Worm (Caenorhabditis elegans) whole organism, L1 larva: Measurements from ENCODE around the gene F26F2.11.

ENCODE experiments used
- C04F5.9 ChIP-seq: sonication (generic microtip); optimal IDR thresholded peaks from 2 replicates; lab custom pipeline; 2016; ENCODE audit warnings: missing genetic modification characterization, missing compliant biosample characterization
- C16A3.4 ChIP-seq: fragments of 150-350 bp; optimal IDR thresholded peaks from 2 replicates; lab custom pipeline; 2014; ENCODE audit warnings: missing biosample characterization, missing genetic modification characterization
- C34B4.2 ChIP-seq: sonication (generic microtip); optimal IDR thresholded peaks from 2 replicates; lab custom pipeline; 2017; ENCODE audit warnings: mild to moderate bottlenecking, missing genetic modification characterization, missing compliant biosample characterization
- aha-1 ChIP-seq: fragments of 150-350 bp; optimal IDR thresholded peaks from 2 replicates; lab custom pipeline; 2014; ENCODE audit warnings: missing biosample characterization, missing genetic modification characterization
- alr-1 ChIP-seq: fragments of 200-800 bp; sonication (Bioruptor generic); optimal IDR thresholded peaks from 2 replicates; lab custom pipeline; 2018; ENCODE audit warnings: borderline replicate concordance, mild to moderate bottlenecking, missing genetic modification characterization, missing compliant biosample characterization
- ama-1 ChIP-seq: fragments of 150-350 bp; optimal IDR thresholded peaks from 2 replicates; lab custom pipeline; 2014
- blmp-1 ChIP-seq: fragments of 150-350 bp; optimal IDR thresholded peaks from 2 replicates; lab custom pipeline; 2014; ENCODE audit warnings: missing biosample characterization, missing genetic modification characterization
- ceh-8 ChIP-seq: fragments of 200-800 bp; sonication (Bioruptor generic); optimal IDR thresholded peaks from 2 replicates; lab custom pipeline; 2018; ENCODE audit warnings: mild to moderate bottlenecking, missing genetic modification characterization, moderate library complexity, missing compliant biosample characterization
- ceh-88 ChIP-seq: fragments of 200-800 bp; sonication (Bioruptor generic); IDR thresholded peaks from 2 replicates; pipeline ENCODE4 v1.3.6; 2022; ENCODE audit warnings: missing genetic modification characterization, missing compliant biosample characterization
- ceh-90 ChIP-seq: sonication (generic microtip); optimal IDR thresholded peaks from 2 replicates; lab custom pipeline; 2016; ENCODE audit warnings: missing genetic modification characterization, missing compliant biosample characterization
- ces-1 ChIP-seq: fragments of 150-350 bp; optimal IDR thresholded peaks from 2 replicates; lab custom pipeline; 2014; ENCODE audit warnings: missing biosample characterization, missing genetic modification reagents, missing genetic modification characterization
- dsc-1 ChIP-seq: sonication (generic microtip); optimal IDR thresholded peaks from 2 replicates; lab custom pipeline; 2016; ENCODE audit warnings: mild to moderate bottlenecking, missing genetic modification characterization, missing compliant biosample characterization
- efl-1 ChIP-seq, 4 experiments: fragments of 150-350 bp; optimal IDR thresholded peaks in 3 of 4; peaks in 1 of 4; 1 replicate in 1 of 4; 2 replicates in 3 of 4; lab custom pipeline; 2014; ENCODE audit warnings: missing biosample characterization in 2 of 4, missing genetic modification characterization in 2 of 4, missing genetic modification reagents in 2 of 4
- elt-3 ChIP-seq, 6 experiments: fragments of 150-350 bp in 1 of 6; sonication (generic microtip); optimal IDR thresholded peaks; 2 replicates each; lab custom pipeline; 2017 to 2018; ENCODE audit warnings: missing biosample characterization in 6 of 6, missing genetic modification characterization in 6 of 6, inconsistent platforms in 1 of 6
- fkh-4 ChIP-seq: sonication (generic microtip); optimal IDR thresholded peaks from 2 replicates; lab custom pipeline; 2016; ENCODE audit warnings: missing compliant biosample characterization, missing genetic modification characterization, borderline replicate concordance
- fkh-8 ChIP-seq: sonication (generic microtip); optimal IDR thresholded peaks from 2 replicates; lab custom pipeline; 2016; ENCODE audit warnings: mild to moderate bottlenecking, missing genetic modification characterization, missing compliant biosample characterization
- fos-1 ChIP-seq: fragments of 150-350 bp; optimal IDR thresholded peaks from 2 replicates; lab custom pipeline; 2014; ENCODE audit warnings: missing biosample characterization, missing genetic modification characterization
- hpl-2 ChIP-seq: fragments of 150-350 bp; optimal IDR thresholded peaks from 2 replicates; lab custom pipeline; 2014; ENCODE audit warnings: missing biosample characterization, missing genetic modification reagents, missing genetic modification characterization
- irx-1 ChIP-seq: sonication (generic microtip); optimal IDR thresholded peaks from 2 replicates; lab custom pipeline; 2016; ENCODE audit warnings: missing genetic modification characterization, missing compliant biosample characterization
- isw-1 ChIP-seq: fragments of 200-800 bp; sonication (Bioruptor generic); IDR thresholded peaks from 2 replicates; pipeline ENCODE4 v1.3.6; 2022; ENCODE audit warnings: missing genetic modification characterization, missing compliant biosample characterization
- lin-15B ChIP-seq: fragments of 150-350 bp; sonication (generic microtip); optimal IDR thresholded peaks from 3 replicates; lab custom pipeline; 2014; ENCODE audit warnings: missing biosample characterization, missing genetic modification characterization
- lin-35 ChIP-seq, 2 experiments: fragments of 150-350 bp; optimal IDR thresholded peaks; 2 replicates each; lab custom pipeline; 2014; ENCODE audit warnings: missing biosample characterization in 2 of 2, missing genetic modification characterization in 2 of 2, missing genetic modification reagents in 2 of 2
- lin-39 ChIP-seq: fragments of 150-350 bp; optimal IDR thresholded peaks from 2 replicates; lab custom pipeline; 2014; ENCODE audit warnings: missing biosample characterization, missing genetic modification reagents, missing genetic modification characterization
- mdl-1 ChIP-seq, 2 experiments: fragments of 150-350 bp; optimal IDR thresholded peaks; 2 replicates each; lab custom pipeline; 2014 to 2017; ENCODE audit warnings: missing biosample characterization in 2 of 2, missing genetic modification characterization in 2 of 2, inconsistent platforms in 1 of 2
- mef-2 ChIP-seq: fragments of 150-350 bp; optimal IDR thresholded peaks from 2 replicates; lab custom pipeline; 2014; ENCODE audit warnings: missing biosample characterization, missing genetic modification characterization
- nhr-12 ChIP-seq: sonication (generic microtip); optimal IDR thresholded peaks from 2 replicates; lab custom pipeline; 2017; ENCODE audit warnings: missing biosample characterization, missing genetic modification characterization
- nhr-19 ChIP-seq: fragments of 200-800 bp; sonication (Bioruptor generic); conservative IDR thresholded peaks from 2 replicates; pipeline ENCODE4 v1.3.6; 2022; ENCODE audit warnings: missing genetic modification characterization, missing compliant biosample characterization
- nhr-20 ChIP-seq: sonication (generic microtip); optimal IDR thresholded peaks from 2 replicates; lab custom pipeline; 2016; ENCODE audit warnings: mild to moderate bottlenecking, missing genetic modification characterization, missing compliant biosample characterization
- nhr-28 ChIP-seq: fragments of 150-350 bp; optimal IDR thresholded peaks from 2 replicates; lab custom pipeline; 2014; ENCODE audit warnings: missing biosample characterization, missing genetic modification characterization
- nhr-71 ChIP-seq: sonication (generic microtip); optimal IDR thresholded peaks from 2 replicates; lab custom pipeline; 2016; ENCODE audit warnings: mild to moderate bottlenecking, missing genetic modification characterization, moderate library complexity, missing compliant biosample characterization
- nhr-76 ChIP-seq: sonication (generic microtip); optimal IDR thresholded peaks from 2 replicates; lab custom pipeline; 2017; ENCODE audit warnings: missing biosample characterization, missing genetic modification characterization
- nhr-84 ChIP-seq: sonication (generic microtip); optimal IDR thresholded peaks from 2 replicates; lab custom pipeline; 2017; ENCODE audit warnings: missing biosample characterization, missing genetic modification characterization
- pag-3 ChIP-seq: sonication (generic microtip); optimal IDR thresholded peaks from 2 replicates; lab custom pipeline; 2017; ENCODE audit warnings: missing genetic modification characterization, mild to moderate bottlenecking, missing compliant biosample characterization, antibody characterized with exemption, borderline replicate concordance; ENCODE audit not compliant: insufficient read depth
- pax-3 ChIP-seq: fragments of 200-800 bp; sonication (Bioruptor generic); optimal IDR thresholded peaks from 2 replicates; lab custom pipeline; 2018; ENCODE audit warnings: mild to moderate bottlenecking, missing genetic modification characterization, moderate library complexity, missing compliant biosample characterization
- snu-23 ChIP-seq: sonication (generic microtip); optimal IDR thresholded peaks from 2 replicates; lab custom pipeline; 2016; ENCODE audit warnings: missing genetic modification characterization, missing compliant biosample characterization
- sptf-1 ChIP-seq: fragments of 150-350 bp; optimal IDR thresholded peaks from 2 replicates; lab custom pipeline; 2014; ENCODE audit warnings: missing biosample characterization, missing genetic modification characterization
- sup-37 ChIP-seq: fragments of 200-800 bp; sonication (Bioruptor generic); optimal IDR thresholded peaks from 2 replicates; lab custom pipeline; 2018; ENCODE audit warnings: mild to moderate bottlenecking, missing genetic modification characterization, missing compliant biosample characterization
- swsn-7 ChIP-seq: sonication (generic microtip); optimal IDR thresholded peaks from 2 replicates; lab custom pipeline; 2016; ENCODE audit warnings: missing genetic modification characterization, missing compliant biosample characterization
- tbx-2 ChIP-seq: sonication (generic microtip); optimal IDR thresholded peaks from 2 replicates; lab custom pipeline; 2016; ENCODE audit warnings: missing genetic modification characterization, missing compliant biosample characterization
- unc-30 ChIP-seq: sonication (generic microtip); optimal IDR thresholded peaks from 2 replicates; lab custom pipeline; 2017; ENCODE audit warnings: missing biosample characterization, missing genetic modification characterization
- unc-86 ChIP-seq: sonication (generic microtip); optimal IDR thresholded peaks from 2 replicates; lab custom pipeline; 2016; ENCODE audit warnings: missing genetic modification characterization, missing compliant biosample characterization
- unc-98 ChIP-seq: fragments of 200-800 bp; sonication (Bioruptor generic); IDR thresholded peaks from 2 replicates; pipeline ENCODE4 v1.3.6; 2022; ENCODE audit warnings: missing genetic modification characterization, missing compliant biosample characterization
- xbp-1 ChIP-seq: sonication (generic microtip); optimal IDR thresholded peaks from 2 replicates; lab custom pipeline; 2016; ENCODE audit warnings: missing genetic modification characterization, missing compliant biosample characterization
- zag-1 ChIP-seq: fragments of 150-350 bp; optimal IDR thresholded peaks from 2 replicates; lab custom pipeline; 2014; ENCODE audit warnings: missing biosample characterization, missing genetic modification characterization
- ztf-11 ChIP-seq, 2 experiments: sonication (generic microtip); optimal IDR thresholded peaks; 2 replicates each; lab custom pipeline; 2016 to 2017; ENCODE audit warnings: missing genetic modification characterization in 2 of 2, missing biosample characterization in 1 of 2, missing compliant biosample characterization in 1 of 2
- ztf-4 ChIP-seq: fragments of 150-350 bp; optimal IDR thresholded peaks from 2 replicates; lab custom pipeline; 2014; ENCODE audit warnings: missing biosample characterization, missing genetic modification characterization

Gene F26F2.11

DNA sequence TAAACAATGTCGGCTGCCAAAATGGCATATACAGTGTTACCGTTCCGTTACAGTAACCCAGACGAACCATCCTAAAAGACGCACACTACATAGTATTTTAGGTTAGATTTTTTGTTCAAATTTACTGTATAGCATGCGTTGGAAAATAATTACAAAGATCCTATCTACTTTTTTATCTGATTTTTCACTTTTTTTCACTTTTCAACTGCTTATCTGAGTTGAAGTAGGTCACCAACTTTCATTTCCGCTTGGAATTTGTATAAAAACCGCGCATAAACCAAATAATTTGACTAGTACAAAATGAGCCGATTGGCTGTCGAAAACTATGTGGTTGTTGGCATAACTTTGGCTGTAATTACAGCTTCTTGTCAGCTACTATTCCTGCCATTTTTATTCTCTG lies 4.2 kb upstream of the F26F2.11 start, which contains the start of gene col-163:
TSS of gene col-163 (plus strand) at position 301 of the 400 bp plus-strand sequence.
- TF ChIP-seq nhr-19 (no peak), blmp-1 (peak; percentile 50), tbx-2 (no peak)

DNA sequence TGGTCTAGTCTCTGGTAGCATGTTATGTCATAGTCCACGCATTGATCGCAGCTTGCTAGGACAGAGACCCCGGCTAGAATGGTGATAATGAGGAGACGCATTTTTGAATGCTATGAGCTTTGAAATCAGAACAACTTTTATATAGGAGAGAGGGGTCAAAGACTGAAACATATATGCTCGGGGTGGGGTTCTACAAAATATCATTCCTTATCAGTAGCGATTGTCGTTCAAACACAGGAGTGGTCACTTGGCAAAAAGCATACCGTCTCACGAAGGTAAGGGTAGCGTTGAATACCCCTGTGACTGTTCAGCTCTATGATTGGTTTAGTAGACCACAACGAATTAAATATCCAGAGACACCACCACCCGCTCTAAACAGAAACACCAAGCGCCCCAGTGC lies 1.5 kb upstream of the F26F2.11 start, which contains the start of gene F46B3.1:
TSS of gene F46B3.1 (minus strand) at position 101 of the 400 bp plus-strand sequence.
- TF ChIP-seq zag-1 (tag; lab: Kevin White, UChicago) = no peak
- no peak for TF ChIP-seq alr-1 (tag; lab: Kevin White, UChicago)
- TF ChIP-seq nhr-76 (tag; lab: Kevin White, UChicago) = no peak
- TF ChIP-seq fkh-4 (tag; lab: Kevin White, UChicago) = no peak
- TF ChIP-seq unc-98 (GFP tag; lab: Robert Waterston, UW) = no peak

DNA sequence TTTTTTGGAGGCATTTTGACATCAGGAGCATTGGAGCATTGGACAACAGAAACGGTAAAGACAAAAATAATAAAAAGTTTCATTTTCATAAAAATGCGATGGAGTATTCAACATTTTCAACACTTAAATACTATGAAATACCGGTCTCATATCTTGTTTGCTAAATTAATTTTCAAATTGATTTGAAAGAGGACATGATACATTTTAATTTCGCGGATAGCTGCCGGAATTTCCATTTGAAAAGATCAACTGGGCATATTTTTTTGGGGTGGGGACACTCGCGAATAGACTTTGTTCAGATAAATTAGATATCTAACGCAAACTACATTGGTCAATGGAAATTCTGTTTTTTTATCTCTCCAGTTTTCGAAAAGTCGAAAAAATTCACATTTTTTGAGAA lies 807 bp downstream of the F26F2.11 start, which contains the start of gene F26F2.10:
TSS of gene F26F2.10 (minus strand) at position 101 of the 400 bp plus-strand sequence.
- TF ChIP-seq sup-37 (GFP tag; lab: Kevin White, UChicago) (no peak), fkh-8 (tag; lab: Kevin White, UChicago) (no peak), ceh-90 (tag; lab: Kevin White, UChicago) (no peak), nhr-84 (tag; lab: Kevin White, UChicago) (no peak), ces-1 (GFP tag; lab: Kevin White, UChicago) (no peak), ceh-8 (GFP tag; lab: Kevin White, UChicago) (no peak), snu-23 (GFP tag; lab: Kevin White, UChicago) (no peak), swsn-7 (no peak), lin-39 (no peak)

ce11 chrV:20580511-20581040 lies 15.0 kb downstream of the F26F2.11 start, which contains the start of gene F26F2.7:
Gene F26F2.7 (plus strand): TSS chrV:20580990.
- peak; percentile 79 for TF ChIP-seq unc-86 (tag; lab: Kevin White, UChicago)
- peak; percentile 88 for TF ChIP-seq nhr-20 (tag; lab: Kevin White, UChicago)
- TF ChIP-seq ama-1 = no peak
- TF ChIP-seq pag-3 = no peak
- TF ChIP-seq nhr-12 (tag; lab: Kevin White, UChicago) = no peak
- TF ChIP-seq C34B4.2 (tag; lab: Kevin White, UChicago) = no peak
- TF ChIP-seq mdl-1 (tag; optimal IDR thresholded peaks at IDR 0.05; lab: Kevin White, UChicago) = peak in 1 of 2 experiments; percentile 88
- TF ChIP-seq ceh-90 (tag; lab: Kevin White, UChicago) = no peak
- TF ChIP-seq nhr-76 (tag; lab: Kevin White, UChicago) = no peak
- peak; percentile 65 for TF ChIP-seq pax-3
- no peak for TF ChIP-seq ztf-4 (tag; lab: Kevin White, UChicago)
- TF ChIP-seq nhr-71 (tag; lab: Kevin White, UChicago) = peak; percentile 93
- TF ChIP-seq efl-1 (optimal IDR thresholded peaks at IDR 0.05; lab: Kevin White, UChicago) = peak; percentile 64 to 73
- peak; percentile 75 to 96 for TF ChIP-seq efl-1 (GFP tag; optimal IDR thresholded peaks at IDR 0.05 in 1 of 2; lab: Kevin White, UChicago)
- TF ChIP-seq sup-37 (GFP tag; lab: Kevin White, UChicago) = peak; percentile 30
- TF ChIP-seq mef-2 = peak; percentile 23
- peak; percentile 29 for TF ChIP-seq aha-1 (tag; lab: Kevin White, UChicago)
- TF ChIP-seq xbp-1 (tag; lab: Kevin White, UChicago) = peak; percentile 89
- peak; percentile 64 for TF ChIP-seq C04F5.9 (tag; lab: Kevin White, UChicago)
- no peak for TF ChIP-seq hpl-2 (GFP tag; lab: Kevin White, UChicago)
- no peak for TF ChIP-seq lin-15B (tag; lab: Kevin White, UChicago)
- TF ChIP-seq nhr-28 (tag; lab: Kevin White, UChicago) = no peak
- TF ChIP-seq unc-98 (GFP tag; lab: Robert Waterston, UW) = no peak
- peak; percentile 65 for TF ChIP-seq isw-1 (GFP tag; lab: Robert Waterston, UW)
- TF ChIP-seq ztf-11 (tag; optimal IDR thresholded peaks at IDR 0.05; lab: Kevin White, UChicago) = peak in 1 of 2 experiments; percentile 67
- peak; percentile 28 for TF ChIP-seq fos-1
- peak; percentile 76 to 84 for TF ChIP-seq lin-35 (GFP tag; optimal IDR thresholded peaks at IDR 0.05; lab: Kevin White, UChicago)
- peak in 2 of 6 experiments; percentile 33 to 66 for TF ChIP-seq elt-3 (tag; optimal IDR thresholded peaks at IDR 0.05; lab: Kevin White, UChicago)
- TF ChIP-seq dsc-1 (tag; lab: Kevin White, UChicago) = peak; percentile 93
- peak; percentile 88 for TF ChIP-seq irx-1 (tag; lab: Kevin White, UChicago)
- peak; percentile 82 for TF ChIP-seq C16A3.4 (tag; lab: Kevin White, UChicago)
- no peak for TF ChIP-seq unc-30 (tag; lab: Kevin White, UChicago)
- peak; percentile 70 for TF ChIP-seq ceh-88 (GFP tag; lab: Robert Waterston, UW)
- peak; percentile 83 for TF ChIP-seq nhr-19
- no peak for TF ChIP-seq sptf-1 (tag; lab: Kevin White, UChicago)
- TF ChIP-seq ces-1 (GFP tag; lab: Kevin White, UChicago) = no peak
- TF ChIP-seq nhr-84 (tag; lab: Kevin White, UChicago) = no peak
